Fruit fly (Drosophila melanogaster) whole organism, embryonic: Measurements from ENCODE around the gene RpL28.

Experiments
- CG7963 ChIP-seq: fragments of 200-800 bp; sonication (Bioruptor generic); IDR thresholded peaks from 3 replicates; pipeline ENCODE4 v1.3.6; 2022; ENCODE audit warnings: missing biosample characterization, missing genetic modification characterization; ENCODE audit not compliant: partially characterized antibody
- HmgD ChIP-seq: fragments of 200-800 bp; sonication (Bioruptor generic); optimal IDR thresholded peaks from 3 replicates; lab custom pipeline; 2016; ENCODE audit warnings: missing biosample characterization, missing genetic modification characterization
- nerfin-1 ChIP-seq: fragments of 200-800 bp; sonication (Bioruptor generic); optimal IDR thresholded peaks from 3 replicates; lab custom pipeline; 2019; ENCODE audit warnings: missing biosample characterization, mild to moderate bottlenecking, missing genetic modification characterization, moderate library complexity

DNA sequence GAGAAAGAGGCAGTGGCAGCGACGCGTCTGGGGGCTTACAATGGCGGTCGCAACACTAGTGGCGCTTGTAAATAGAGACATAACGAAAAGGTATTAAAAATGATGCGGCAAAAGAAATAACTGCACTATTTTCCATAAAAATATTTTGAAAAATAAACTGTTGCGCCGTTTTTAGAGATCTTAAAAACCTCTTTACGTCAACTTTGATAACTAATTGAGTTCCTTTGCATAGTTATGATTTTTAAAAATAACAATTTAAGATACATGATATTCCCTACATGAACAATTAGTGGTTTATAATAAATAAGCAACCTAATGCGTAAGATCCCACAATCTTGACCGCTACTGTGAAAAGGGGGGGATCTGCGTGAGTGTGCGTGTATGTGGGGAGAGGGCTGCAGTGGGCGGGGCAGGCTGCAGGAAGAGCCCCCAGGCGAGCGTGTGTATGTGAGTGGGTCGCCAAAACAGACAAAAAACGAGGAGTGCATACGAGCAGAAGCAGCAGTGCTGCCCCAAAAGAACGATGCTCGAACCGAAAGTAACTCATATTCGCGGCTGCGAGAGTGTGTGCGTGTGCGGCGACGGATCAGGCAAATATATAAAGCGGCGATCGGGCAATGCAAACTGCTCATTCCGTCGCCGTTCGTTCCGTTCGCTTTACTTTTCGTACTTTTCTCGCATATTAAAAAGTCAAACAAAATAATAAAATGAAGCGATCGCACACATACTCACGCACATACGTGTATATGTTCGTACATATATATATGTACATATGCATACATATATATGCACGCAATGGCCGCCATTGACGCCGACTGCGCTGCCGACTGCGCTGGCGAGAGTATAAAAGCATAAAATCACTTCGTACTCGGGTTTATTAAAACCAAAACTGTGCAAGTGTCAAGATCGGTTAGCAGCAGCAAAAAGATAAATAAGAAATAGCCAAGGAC lies 26.2 kb upstream of the RpL28 start:
- TF ChIP-seq nerfin-1 (tag; lab: Kevin White, UChicago) (no peak), HmgD (no peak), CG7963 (GFP tag; lab: Robert Waterston, UW) (no peak)
